Fruit fly (Drosophila melanogaster): Measurements from ENCODE around the gene Tap42.

Gene Tap42

DNA sequence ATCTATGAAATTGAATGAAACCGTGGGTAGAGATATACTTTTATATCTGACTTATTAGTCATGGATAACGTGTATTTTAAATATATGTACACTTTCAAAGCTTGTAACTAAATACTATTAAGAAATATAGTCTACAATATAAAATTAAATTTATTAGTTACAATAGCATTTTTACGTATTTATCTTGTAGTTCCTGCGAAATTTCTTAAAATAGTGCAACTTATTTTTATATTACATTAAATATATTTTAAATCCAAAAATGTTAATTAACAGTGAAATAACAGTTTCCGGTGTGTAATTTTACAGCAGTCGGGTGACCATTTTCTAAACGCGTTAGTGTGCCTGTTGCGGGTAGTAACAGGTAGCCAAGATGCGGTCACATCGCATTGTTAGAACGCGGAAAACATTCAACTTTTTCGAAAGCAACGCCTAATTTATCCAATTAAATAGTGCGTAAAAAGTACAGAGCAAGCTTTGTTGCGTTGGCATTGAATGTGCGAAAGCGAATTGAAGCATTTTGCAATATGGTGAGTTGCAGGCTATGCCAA lies 31.3 kb downstream of the Tap42 start, which contains the start of the genes CG10859 and CG7110 (continued):
- peak; percentile 12 for TF ChIP-seq Nf-YC (tag; optimal IDR thresholded peaks at IDR 0.05)
- no peak for TF ChIP-seq CG4730 (GFP tag; IDR thresholded peaks at IDR 0.05)
- TF ChIP-seq CG32532 (GFP tag; IDR thresholded peaks at IDR 0.05): peak; percentile 55; the same call in 1 of the 2 replicates
- TF ChIP-seq Lhr (GFP tag; optimal IDR thresholded peaks at IDR 0.05): peak; percentile 50
- TF ChIP-seq exex (tag; optimal IDR thresholded peaks at IDR 0.05): no peak
- peak; percentile 64 for TF ChIP-seq CoRest (tag; optimal IDR thresholded peaks at IDR 0.05)
- TF ChIP-seq gro (GFP tag; optimal IDR thresholded peaks at IDR 0.05): peak; percentile 21
- no peak for TF ChIP-seq peb (GFP tag; IDR thresholded peaks at IDR 0.05)
- peak; percentile 29 for TF ChIP-seq CG11723 (GFP tag; optimal IDR thresholded peaks at IDR 0.05)
- TF ChIP-seq pb (GFP tag; optimal IDR thresholded peaks at IDR 0.05): peak; percentile 27
- peak; percentile 51 for TF ChIP-seq nmo (GFP tag; optimal IDR thresholded peaks at IDR 0.05)
- peak; percentile 65; the same call in 1 of the 2 replicates for TF ChIP-seq chm (GFP tag; IDR thresholded peaks at IDR 0.05)
- TF ChIP-seq CG12659 (GFP tag; optimal IDR thresholded peaks at IDR 0.05): peak; percentile 80
- TF ChIP-seq zfh2 (GFP tag; optimal IDR thresholded peaks at IDR 0.05): no peak
- TF ChIP-seq CG9609 (GFP tag; optimal IDR thresholded peaks at IDR 0.05): no peak
- TF ChIP-seq nerfin-1 (tag; optimal IDR thresholded peaks at IDR 0.05): peak; percentile 51
- peak; percentile 72 for TF ChIP-seq CG6765 (GFP tag; optimal IDR thresholded peaks at IDR 0.05)
- TF ChIP-seq CG11504 (tag; optimal IDR thresholded peaks at IDR 0.05): peak; percentile 48
- TF ChIP-seq H15 (GFP tag; IDR thresholded peaks at IDR 0.05): no peak
- no peak for TF ChIP-seq h (optimal IDR thresholded peaks at IDR 0.05)
- TF ChIP-seq tin (GFP tag; optimal IDR thresholded peaks at IDR 0.05): peak; percentile 11
- no peak for TF ChIP-seq Hr39 (optimal IDR thresholded peaks at IDR 0.05)
- TF ChIP-seq pan (optimal IDR thresholded peaks at IDR 0.05): no peak
- peak in 1 of 2 experiments; percentile 10 for TF ChIP-seq pan (GFP tag; optimal IDR thresholded peaks at IDR 0.05 in 1 of 2, IDR thresholded peaks at IDR 0.05 in 1 of 2)
- peak; percentile 18 for TF ChIP-seq CG4854 (GFP tag; optimal IDR thresholded peaks at IDR 0.05)
- no peak for TF ChIP-seq Awh (GFP tag; IDR thresholded peaks at IDR 0.05)
- TF ChIP-seq CG12299 (tag; optimal IDR thresholded peaks at IDR 0.05): peak; percentile 45
- peak; percentile 65 for TF ChIP-seq CG18619 (GFP tag; optimal IDR thresholded peaks at IDR 0.05)
- TF ChIP-seq dm (GFP tag; optimal IDR thresholded peaks at IDR 0.05): peak; percentile 60
- TF ChIP-seq gsb-n (tag; optimal IDR thresholded peaks at IDR 0.05): peak; percentile 45
- no peak for TF ChIP-seq CG8290 (GFP tag; optimal IDR thresholded peaks at IDR 0.05)
- peak in 1 of 2 experiments; percentile 76 for TF ChIP-seq CG8290 (tag; optimal IDR thresholded peaks at IDR 0.05)
- peak; percentile 22 for TF ChIP-seq CG10979 (tag; optimal IDR thresholded peaks at IDR 0.05)
- no peak for TF ChIP-seq HLH4C (GFP tag; IDR thresholded peaks at IDR 0.05; ENCODE audit: partially characterized antibody)
- peak; percentile 55 for TF ChIP-seq CG12391 (tag; optimal IDR thresholded peaks at IDR 0.05)
- TF ChIP-seq CG5180 (GFP tag; optimal IDR thresholded peaks at IDR 0.05): no peak
- peak; percentile 5 for TF ChIP-seq CG10431 (GFP tag; optimal IDR thresholded peaks at IDR 0.05)
- peak; percentile 43 for TF ChIP-seq CG18599 (GFP tag; optimal IDR thresholded peaks at IDR 0.05)
- no peak for TF ChIP-seq tx (GFP tag; optimal IDR thresholded peaks at IDR 0.05)
- peak; percentile 52 for TF ChIP-seq CG2712 (tag; optimal IDR thresholded peaks at IDR 0.05)
- peak in 1 of 2 experiments; percentile 27 for TF ChIP-seq Pdp1 (GFP tag; optimal IDR thresholded peaks at IDR 0.05)
- peak; percentile 4 for TF ChIP-seq Xbp1 (GFP tag; optimal IDR thresholded peaks at IDR 0.05)
- no peak for TF ChIP-seq CG4424 (GFP tag; optimal IDR thresholded peaks at IDR 0.05)
- TF ChIP-seq pfk (GFP tag; optimal IDR thresholded peaks at IDR 0.05): peak; percentile 26
- no peak for TF ChIP-seq pnt (GFP tag; optimal IDR thresholded peaks at IDR 0.05)
- TF ChIP-seq CG3995 (GFP tag; optimal IDR thresholded peaks at IDR 0.05): peak; percentile 13
- TF ChIP-seq CG10147 (GFP tag; optimal IDR thresholded peaks at IDR 0.05): peak; percentile 37
- TF ChIP-seq Atf-2 (GFP tag; optimal IDR thresholded peaks at IDR 0.05): no peak
- peak; percentile 29 for TF ChIP-seq ewg (GFP tag; optimal IDR thresholded peaks at IDR 0.05)
- TF ChIP-seq NC2α (GFP tag; optimal IDR thresholded peaks at IDR 0.05): no peak
- no peak for TF ChIP-seq Kr (GFP tag; optimal IDR thresholded peaks at IDR 0.05)
